Fruit fly (Drosophila melanogaster) whole organism, embryonic: Measurements from ENCODE around the gene CG14340.

Source experiments
- B-H1 ChIP-seq: fragments of 200-800 bp; sonication (Bioruptor generic); IDR thresholded peaks from 3 replicates; pipeline ENCODE4 v1.3.6; 2022; ENCODE audit warnings: missing biosample characterization, missing genetic modification characterization
- Blimp-1 ChIP-seq: fragments of 200-800 bp; sonication (Bioruptor generic); optimal IDR thresholded peaks from 3 replicates; lab custom pipeline; 2018; ENCODE audit warnings: missing biosample characterization, missing genetic modification characterization, mild to moderate bottlenecking, moderate library complexity, missing genetic modification reagents
- CG11695 ChIP-seq: fragments of 200-800 bp; sonication (Bioruptor generic); IDR thresholded peaks from 3 replicates; pipeline ENCODE4 v1.3.6; 2022; ENCODE audit warnings: missing biosample characterization, missing genetic modification characterization
- CG12299 ChIP-seq: fragments of 200-800 bp; sonication (Bioruptor generic); optimal IDR thresholded peaks from 2 replicates; lab custom pipeline; 2018; ENCODE audit warnings: missing biosample characterization, mild to moderate bottlenecking, missing genetic modification characterization
- CG14050 ChIP-seq: fragments of 200-800 bp; sonication (Bioruptor generic); IDR thresholded peaks from 3 replicates; pipeline ENCODE4 v1.3.6; 2022; ENCODE audit warnings: missing biosample characterization, missing genetic modification characterization
- CG15479 ChIP-seq: fragments of 200-800 bp; sonication (Bioruptor generic); optimal IDR thresholded peaks from 3 replicates; lab custom pipeline; 2019; ENCODE audit warnings: missing biosample characterization, mild to moderate bottlenecking, missing genetic modification characterization, moderate library complexity
- CG15601 ChIP-seq: fragments of 200-800 bp; sonication (Bioruptor generic); optimal IDR thresholded peaks from 3 replicates; lab custom pipeline; 2019; ENCODE audit warnings: missing biosample characterization, mild to moderate bottlenecking, missing genetic modification characterization, moderate library complexity
- CG17359 ChIP-seq: fragments of 200-800 bp; sonication (Bioruptor generic); optimal IDR thresholded peaks from 3 replicates; lab custom pipeline; 2018; ENCODE audit warnings: missing biosample characterization, mild to moderate bottlenecking, missing genetic modification characterization, moderate library complexity
- CG17829 ChIP-seq: fragments of 200-800 bp; optimal IDR thresholded peaks from 2 replicates; lab custom pipeline; 2019; ENCODE audit warnings: missing biosample characterization, mild to moderate bottlenecking, missing genetic modification characterization, moderate library complexity
- CG18262 ChIP-seq: fragments of 200-800 bp; optimal IDR thresholded peaks from 3 replicates; lab custom pipeline; 2019; ENCODE audit warnings: missing biosample characterization, mild to moderate bottlenecking, missing genetic modification characterization, moderate library complexity
- CG2202 ChIP-seq: fragments of 200-800 bp; sonication (Bioruptor generic); optimal IDR thresholded peaks from 2 replicates; lab custom pipeline; 2018; ENCODE audit warnings: missing biosample characterization, mild to moderate bottlenecking, missing genetic modification characterization
- CG32772 ChIP-seq: fragments of 200-800 bp; sonication (Bioruptor generic); IDR thresholded peaks from 2 replicates; pipeline ENCODE4 v1.3.6; 2022; ENCODE audit warnings: missing biosample characterization, missing genetic modification characterization
- CG33557 ChIP-seq: fragments of 200-800 bp; sonication (Bioruptor generic); optimal IDR thresholded peaks from 2 replicates; lab custom pipeline; 2019; ENCODE audit warnings: missing biosample characterization, mild to moderate bottlenecking, missing genetic modification characterization, moderate library complexity
- CG3995 ChIP-seq: fragments of 200-800 bp; sonication (Bioruptor generic); optimal IDR thresholded peaks from 3 replicates; lab custom pipeline; 2016; ENCODE audit warnings: missing biosample characterization, missing genetic modification characterization
- CG7271 ChIP-seq: fragments of 200-800 bp; sonication (Bioruptor generic); optimal IDR thresholded peaks from 2 replicates; lab custom pipeline; 2018; ENCODE audit warnings: missing biosample characterization, mild to moderate bottlenecking, missing genetic modification characterization, moderate library complexity
- CG7745 ChIP-seq: fragments of 200-800 bp; sonication (Bioruptor generic); optimal IDR thresholded peaks from 2 replicates; lab custom pipeline; 2018; ENCODE audit warnings: missing biosample characterization, mild to moderate bottlenecking, missing genetic modification characterization, moderate library complexity
- CG7839 ChIP-seq: fragments of 200-800 bp; sonication (Bioruptor generic); optimal IDR thresholded peaks from 3 replicates; lab custom pipeline; 2018; ENCODE audit warnings: missing biosample characterization, mild to moderate bottlenecking, missing genetic modification characterization, moderate library complexity
- CG7963 ChIP-seq: fragments of 200-800 bp; sonication (Bioruptor generic); IDR thresholded peaks from 3 replicates; pipeline ENCODE4 v1.3.6; 2022; ENCODE audit warnings: missing biosample characterization, missing genetic modification characterization; ENCODE audit not compliant: partially characterized antibody
- CG8089 ChIP-seq: fragments of 200-800 bp; sonication (Bioruptor generic); optimal IDR thresholded peaks from 3 replicates; lab custom pipeline; 2016; ENCODE audit warnings: missing biosample characterization, missing genetic modification characterization
- CG9215 ChIP-seq: fragments of 200-800 bp; sonication (Bioruptor generic); IDR thresholded peaks from 2 replicates; pipeline ENCODE4 v1.3.6; 2022; ENCODE audit warnings: missing biosample characterization, missing genetic modification characterization
- Chrac-16 ChIP-seq: fragments of 200-800 bp; sonication (Bioruptor generic); optimal IDR thresholded peaks from 3 replicates; lab custom pipeline; 2016; ENCODE audit warnings: missing biosample characterization, missing genetic modification characterization
- CkIIα-i1 ChIP-seq: fragments of 200-800 bp; sonication (Bioruptor generic); IDR thresholded peaks from 2 replicates; pipeline ENCODE4 v1.3.6; 2022; ENCODE audit warnings: missing biosample characterization, missing genetic modification characterization
- Gug ChIP-seq: fragments of 200-800 bp; sonication (Bioruptor generic); IDR thresholded peaks from 4 replicates; pipeline ENCODE4 v1.3.6; 2022; ENCODE audit warnings: missing biosample characterization, missing genetic modification characterization
- HmgD ChIP-seq: fragments of 200-800 bp; sonication (Bioruptor generic); optimal IDR thresholded peaks from 3 replicates; lab custom pipeline; 2016; ENCODE audit warnings: missing biosample characterization, missing genetic modification characterization
- Hsf ChIP-seq: fragments of 200-800 bp; sonication (Bioruptor generic); optimal IDR thresholded peaks from 3 replicates; lab custom pipeline; 2016; ENCODE audit warnings: missing biosample characterization, missing genetic modification characterization
- NC2β ChIP-seq: fragments of 200-800 bp; sonication (Bioruptor generic); optimal IDR thresholded peaks from 2 replicates; lab custom pipeline; 2016; ENCODE audit warnings: missing biosample characterization, missing genetic modification characterization
- Pdp1 ChIP-seq, 2 experiments: fragments of 200-800 bp; sonication (Bioruptor generic); optimal IDR thresholded peaks; 3 replicates each; lab custom pipeline; 2016; ENCODE audit warnings: missing biosample characterization in 2 of 2, missing genetic modification characterization in 2 of 2, mild to moderate bottlenecking in 1 of 2, moderate library complexity in 1 of 2
- Ravus ChIP-seq: fragments of 200-800 bp; sonication (Bioruptor generic); IDR thresholded peaks from 2 replicates; pipeline ENCODE4 v1.3.6; 2022; ENCODE audit warnings: missing biosample characterization, missing genetic modification characterization
- Sin3A ChIP-seq: fragments of >200 bp; optimal IDR thresholded peaks from 2 replicates; lab custom pipeline; 2018
- Ssrp ChIP-seq: fragments of 200-800 bp; sonication (Bioruptor generic); optimal IDR thresholded peaks from 2 replicates; lab custom pipeline; 2018; ENCODE audit warnings: missing biosample characterization, mild to moderate bottlenecking, missing genetic modification characterization, moderate library complexity
- Vsx1 ChIP-seq: fragments of 200-800 bp; sonication (Bioruptor generic); optimal IDR thresholded peaks from 2 replicates; lab custom pipeline; 2017; ENCODE audit warnings: missing biosample characterization, mild to moderate bottlenecking, missing genetic modification characterization, missing genetic modification reagents
- ac ChIP-seq: fragments of 200-800 bp; sonication (Bioruptor generic); optimal IDR thresholded peaks from 3 replicates; lab custom pipeline; 2017; ENCODE audit warnings: missing biosample characterization, mild to moderate bottlenecking, missing genetic modification characterization
- dan ChIP-seq: fragments of 200-800 bp; sonication (Bioruptor generic); IDR thresholded peaks from 2 replicates; pipeline ENCODE4 v1.3.6; 2022; ENCODE audit warnings: missing biosample characterization, missing genetic modification characterization
- dmrt99B ChIP-seq: fragments of 200-800 bp; sonication (Bioruptor generic); optimal IDR thresholded peaks from 2 replicates; lab custom pipeline; 2018; ENCODE audit warnings: missing biosample characterization, mild to moderate bottlenecking, missing genetic modification characterization, moderate library complexity
- dysf ChIP-seq: fragments of 200-800 bp; sonication (Bioruptor generic); IDR thresholded peaks from 3 replicates; pipeline ENCODE4 v1.3.6; 2022; ENCODE audit warnings: missing biosample characterization, missing genetic modification characterization
- fd96Cb ChIP-seq: fragments of 200-800 bp; sonication (Bioruptor generic); optimal IDR thresholded peaks from 2 replicates; lab custom pipeline; 2018; ENCODE audit warnings: missing biosample characterization, mild to moderate bottlenecking, missing genetic modification characterization, moderate library complexity
- ftz-f1 ChIP-seq: fragments of 200-800 bp; sonication (Bioruptor generic); optimal IDR thresholded peaks from 2 replicates; lab custom pipeline; 2016; ENCODE audit warnings: missing biosample characterization, missing genetic modification characterization
- hb ChIP-seq: fragments of 200-800 bp; sonication (Bioruptor generic); IDR thresholded peaks from 3 replicates; pipeline ENCODE4 v1.3.6; 2022; ENCODE audit warnings: missing biosample characterization, missing genetic modification characterization; ENCODE audit not compliant: partially characterized antibody
- hth ChIP-seq: fragments of >200 bp; optimal IDR thresholded peaks from 2 replicates; lab custom pipeline; 2017; ENCODE audit warnings: inconsistent platforms
- knrl ChIP-seq: fragments of 200-800 bp; sonication (Bioruptor generic); IDR thresholded peaks from 3 replicates; pipeline ENCODE4 v1.3.6; 2022; ENCODE audit warnings: missing biosample characterization, missing genetic modification characterization; ENCODE audit not compliant: partially characterized antibody
- nerfin-2 ChIP-seq: fragments of 200-800 bp; sonication (Bioruptor generic); IDR thresholded peaks from 2 replicates; pipeline ENCODE4 v1.3.6; 2022; ENCODE audit warnings: missing biosample characterization, missing genetic modification characterization; ENCODE audit not compliant: partially characterized antibody
- otp ChIP-seq: fragments of 200-800 bp; sonication (Bioruptor generic); IDR thresholded peaks from 3 replicates; pipeline ENCODE4, ENCODE4 v1.3.6; 2022; ENCODE audit warnings: missing biosample characterization, missing genetic modification characterization
- psq ChIP-seq: fragments of 200-800 bp; sonication (Bioruptor generic); optimal IDR thresholded peaks from 2 replicates; lab custom pipeline; 2017; ENCODE audit warnings: missing biosample characterization, missing genetic modification characterization
- ranshi ChIP-seq: fragments of 200-800 bp; sonication (Bioruptor generic); IDR thresholded peaks from 2 replicates; pipeline ENCODE4 v1.3.6; 2022; ENCODE audit warnings: missing biosample characterization, missing genetic modification characterization
- schlank ChIP-seq: fragments of 200-800 bp; sonication (Bioruptor generic); optimal IDR thresholded peaks from 2 replicates; lab custom pipeline; 2018; ENCODE audit warnings: missing biosample characterization, mild to moderate bottlenecking, missing genetic modification characterization
- scrt ChIP-seq: fragments of 200-800 bp; sonication (Bioruptor generic); optimal IDR thresholded peaks from 2 replicates; lab custom pipeline; 2018; ENCODE audit warnings: missing biosample characterization, mild to moderate bottlenecking, missing genetic modification characterization, moderate library complexity
- sim ChIP-seq: fragments of 200-800 bp; sonication (Bioruptor generic); IDR thresholded peaks from 2 replicates; pipeline ENCODE4 v1.3.6; 2022; ENCODE audit warnings: missing biosample characterization, missing genetic modification characterization
- stwl ChIP-seq: fragments of 200-800 bp; sonication (Bioruptor generic); optimal IDR thresholded peaks from 3 replicates; lab custom pipeline; 2018; ENCODE audit warnings: missing biosample characterization, mild to moderate bottlenecking, missing genetic modification characterization, moderate library complexity
- twi ChIP-seq: fragments of 200-800 bp; optimal IDR thresholded peaks from 2 replicates; lab custom pipeline; 2019; ENCODE audit warnings: missing biosample characterization, mild to moderate bottlenecking, missing genetic modification characterization, moderate library complexity
- usp ChIP-seq: fragments of >200 bp; optimal IDR thresholded peaks from 2 replicates; lab custom pipeline; 2017; ENCODE audit warnings: missing biosample characterization, missing genetic modification characterization
- zfh1 ChIP-seq: fragments of 200-800 bp; sonication (Bioruptor generic); IDR thresholded peaks from 3 replicates; pipeline ENCODE4 v1.3.6; 2022; ENCODE audit warnings: missing biosample characterization, missing genetic modification characterization

CG14340 gene

dm6 chr2L:1075753-1076152 lies 37.0 kb upstream of the CG14340 start (continued):
- TF ChIP-seq Pdp1 (GFP tag; optimal IDR thresholded peaks at IDR 0.05; lab: Kevin White, UChicago) (peak; percentile 91 to 93), Sin3A (lab: Kevin White, UChicago) (no peak), nerfin-2 (GFP tag; lab: Robert Waterston, UW) (no peak), Ssrp (tag; lab: Kevin White, UChicago) (peak; percentile 92), CG15479 (GFP tag; lab: Kevin White, UChicago) (no peak), knrl (GFP tag; lab: Robert Waterston, UW) (no peak), Gug (GFP tag; lab: Robert Waterston, UW) (peak; percentile 95), CG8089 (peak; percentile 96), B-H1 (GFP tag; lab: Robert Waterston, UW) (peak; percentile 87), CkIIα-i1 (GFP tag; lab: Robert Waterston, UW) (0 out of 2 replicates have a peak, but pooled peaks have one; percentile 26), CG15601 (tag; lab: Kevin White, UChicago) (peak; percentile 85), Hsf (GFP tag; lab: Kevin White, UChicago) (peak; percentile 96), stwl (tag; lab: Kevin White, UChicago) (peak; percentile 44), CG17359 (tag; lab: Kevin White, UChicago) (peak; percentile 93), NC2β (GFP tag; lab: Kevin White, UChicago) (peak; percentile 96), dan (GFP tag; lab: Robert Waterston, UW) (peak; percentile 93), psq (GFP tag; lab: Kevin White, UChicago) (peak; percentile 84), Ravus (GFP tag; lab: Robert Waterston, UW) (peak; percentile 79), CG11695 (GFP tag; lab: Robert Waterston, UW) (peak; percentile 88), CG17829 (peak; percentile 92), CG32772 (peak; percentile 95), HmgD (GFP tag; lab: Kevin White, UChicago) (peak; percentile 89), sim (GFP tag; lab: Robert Waterston, UW) (peak; percentile 93), Chrac-16 (GFP tag; lab: Kevin White, UChicago) (peak; percentile 95), CG2202 (tag; lab: Kevin White, UChicago) (peak; percentile 91), CG14050 (peak; percentile 88), CG33557 (GFP tag; lab: Kevin White, UChicago) (peak; percentile 87), twi (tag; lab: Kevin White, UChicago) (peak; percentile 84), CG7745 (tag; lab: Kevin White, UChicago) (peak; percentile 23), CG9215 (GFP tag; lab: Robert Waterston, UW) (peak; percentile 71), otp (peak; percentile 98), ftz-f1 (GFP tag; lab: Kevin White, UChicago) (no peak), CG3995 (GFP tag; lab: Kevin White, UChicago) (no peak), CG12299 (tag; lab: Kevin White, UChicago) (peak; percentile 66), CG7839 (tag; lab: Kevin White, UChicago) (peak; percentile 92), ranshi (GFP tag; lab: Robert Waterston, UW) (peak; percentile 92), CG18262 (tag; lab: Kevin White, UChicago) (peak; percentile 92), usp (GFP tag; lab: Kevin White, UChicago) (no peak), CG7963 (no peak), fd96Cb (peak; percentile 95), Blimp-1 (peak; percentile 91), dmrt99B (peak; percentile 93), schlank (peak; percentile 41), CG7271 (tag; lab: Kevin White, UChicago) (no peak), hth (lab: Kevin White, UChicago) (no peak), dysf (GFP tag; lab: Robert Waterston, UW) (peak; percentile 92), zfh1 (GFP tag; lab: Robert Waterston, UW) (peak; percentile 98), Vsx1 (peak; percentile 74), ac (GFP tag; lab: Kevin White, UChicago) (peak; percentile 89), scrt (peak; percentile 56), hb (GFP tag; lab: Robert Waterston, UW) (no peak)
